Worm (Caenorhabditis elegans) whole organism, L4/young adult: ENCODE data around the gene C50F4.16.

Experiments
- W03F9.2 ChIP-seq: fragments of 150-350 bp; optimal IDR thresholded peaks from 2 replicates; lab custom pipeline; 2014; ENCODE audit warnings: missing biosample characterization, missing genetic modification characterization
- dao-5 ChIP-seq: sonication (generic microtip); optimal IDR thresholded peaks from 2 replicates; lab custom pipeline; 2016; ENCODE audit warnings: missing genotype, missing genetic modification characterization, moderate library complexity, missing compliant biosample characterization
- him-1 ChIP-seq: sonication (generic microtip); optimal IDR thresholded peaks from 2 replicates; lab custom pipeline; 2016; ENCODE audit warnings: missing genotype, missing genetic modification reagents, missing genetic modification characterization, missing compliant biosample characterization

DNA sequence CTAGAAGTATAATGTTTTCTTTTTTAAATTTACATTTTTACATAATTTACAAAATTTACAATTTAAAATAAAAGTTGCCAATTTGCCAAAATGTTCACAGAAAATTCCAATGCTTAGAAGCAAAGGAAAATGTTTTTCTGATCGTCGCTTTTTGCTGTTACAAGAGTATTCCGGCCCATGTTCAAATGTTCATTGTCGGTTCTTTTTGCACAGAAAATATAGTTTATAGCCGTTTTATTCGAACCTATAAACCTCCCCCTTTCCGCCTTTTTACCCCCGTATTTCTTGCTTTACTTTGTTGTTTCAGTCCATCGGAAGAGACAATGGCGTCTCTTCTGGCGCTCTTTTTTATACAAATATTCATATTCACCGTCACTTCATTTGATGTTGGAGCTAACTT is 6.8 kb downstream of the C50F4.16 start, which contains the start of gene tag-329:
- TF ChIP-seq him-1 (tag; lab: Kevin White, UChicago) (no peak), W03F9.2 (no peak), dao-5 (tag; lab: Kevin White, UChicago) (no peak)
